Worm (Caenorhabditis elegans) whole organism, young adult: ENCODE data around the gene F07C6.3.
A peak's percentile ranks its signal among the peaks of the same experiment; 100 is the strongest.

Experiments used
- F52B5.7 ChIP-seq: sonication (generic microtip); optimal IDR thresholded peaks from 2 replicates; lab custom pipeline; 2016; ENCODE audit warnings: mild to moderate bottlenecking, missing genetic modification characterization, missing compliant biosample characterization
- F55B11.4 ChIP-seq: sonication (generic microtip); optimal IDR thresholded peaks from 2 replicates; lab custom pipeline; 2016; ENCODE audit warnings: missing compliant biosample characterization, missing genetic modification characterization, borderline replicate concordance; ENCODE audit not compliant: insufficient read depth
- F57A8.1 ChIP-seq: fragments of 200-800 bp; sonication (Bioruptor generic); optimal IDR thresholded peaks from 2 replicates; lab custom pipeline; 2018; ENCODE audit warnings: mild to moderate bottlenecking, missing genetic modification characterization, moderate library complexity, missing compliant biosample characterization
- Y53F4B.3 ChIP-seq: fragments of 200-800 bp; sonication (Bioruptor generic); IDR thresholded peaks from 2 replicates; pipeline ENCODE4 v1.3.6; 2022; ENCODE audit warnings: missing genetic modification reagents, missing genetic modification characterization, missing compliant biosample characterization
- ZK185.1 ChIP-seq: sonication (generic microtip); optimal IDR thresholded peaks from 2 replicates; lab custom pipeline; 2016; ENCODE audit warnings: mild to moderate bottlenecking, missing genetic modification characterization, missing compliant biosample characterization; ENCODE audit not compliant: poor library complexity, severe bottlenecking
- ama-1 ChIP-seq, 3 experiments: fragments of 150-350 bp in 1 of 3; sonication (generic microtip) in 2 of 3; optimal IDR thresholded peaks; 2 replicates each; lab custom pipeline; 2014 to 2018; ENCODE audit warnings: missing biosample characterization in 2 of 3, missing genetic modification characterization in 2 of 3, missing genetic modification reagents in 2 of 3
- attf-6 ChIP-seq: fragments of 200-800 bp; sonication (Bioruptor generic); IDR thresholded peaks from 2 replicates; pipeline ENCODE4 v1.3.6; 2022; ENCODE audit warnings: missing genetic modification reagents, missing genetic modification characterization, missing compliant biosample characterization
- ceh-27 ChIP-seq: fragments of 200-800 bp; sonication (Bioruptor generic); optimal IDR thresholded peaks from 2 replicates; lab custom pipeline; 2018; ENCODE audit warnings: mild to moderate bottlenecking, missing genetic modification characterization, moderate library complexity, missing compliant biosample characterization
- ceh-40 ChIP-seq: fragments of 200-800 bp; sonication (Bioruptor generic); IDR thresholded peaks from 2 replicates; pipeline ENCODE4 v1.3.6; 2022; ENCODE audit warnings: missing genetic modification characterization, missing compliant biosample characterization
- ceh-79 ChIP-seq: sonication (generic microtip); optimal IDR thresholded peaks from 2 replicates; lab custom pipeline; 2017; ENCODE audit warnings: mild to moderate bottlenecking, missing genetic modification characterization, missing compliant biosample characterization
- chd-7 ChIP-seq: sonication (generic microtip); optimal IDR thresholded peaks from 2 replicates; lab custom pipeline; 2016; ENCODE audit warnings: mild to moderate bottlenecking, missing genetic modification characterization, moderate library complexity, missing compliant biosample characterization
- dpl-1 ChIP-seq: fragments of 150-350 bp; optimal IDR thresholded peaks from 2 replicates; lab custom pipeline; 2014; ENCODE audit warnings: missing biosample characterization, missing genetic modification reagents, missing genetic modification characterization
- egl-18 ChIP-seq: fragments of 200-800 bp; sonication (Bioruptor generic); IDR thresholded peaks from 2 replicates; pipeline ENCODE4 v1.3.6; 2022; ENCODE audit warnings: missing genetic modification reagents, missing genetic modification characterization, missing compliant biosample characterization
- egl-44 ChIP-seq: fragments of 200-800 bp; sonication (Bioruptor generic); IDR thresholded peaks from 2 replicates; pipeline ENCODE4 v1.3.6; 2022; ENCODE audit warnings: missing genetic modification reagents, missing genetic modification characterization, missing compliant biosample characterization
- ekl-4 ChIP-seq: fragments of 200-800 bp; sonication (Bioruptor generic); IDR thresholded peaks from 2 replicates; pipeline ENCODE4 v1.3.6; 2022; ENCODE audit warnings: missing genetic modification reagents, missing genetic modification characterization, missing compliant biosample characterization
- ets-4 ChIP-seq: fragments of 200-800 bp; sonication (Bioruptor generic); optimal IDR thresholded peaks from 2 replicates; lab custom pipeline; 2018; ENCODE audit warnings: mild to moderate bottlenecking, missing genetic modification characterization, missing compliant biosample characterization
- gei-17 ChIP-seq: fragments of 200-800 bp; sonication (Bioruptor generic); optimal IDR thresholded peaks from 2 replicates; lab custom pipeline; 2018; ENCODE audit warnings: mild to moderate bottlenecking, missing genetic modification characterization, missing compliant biosample characterization
- him-1 ChIP-seq: sonication (generic microtip); optimal IDR thresholded peaks from 2 replicates; lab custom pipeline; 2016; ENCODE audit warnings: missing genotype, missing genetic modification reagents, missing genetic modification characterization, missing compliant biosample characterization
- hmg-20 ChIP-seq: fragments of 200-800 bp; sonication (Bioruptor generic); IDR thresholded peaks from 2 replicates; pipeline ENCODE4 v1.3.6; 2022; ENCODE audit warnings: missing genetic modification reagents, missing genetic modification characterization, missing compliant biosample characterization
- hrde-1 ChIP-seq: sonication (generic microtip); optimal IDR thresholded peaks from 2 replicates; lab custom pipeline; 2016; ENCODE audit warnings: missing genetic modification characterization, mild to moderate bottlenecking, missing compliant biosample characterization, moderate library complexity, missing genotype, missing genetic modification reagents, borderline replicate concordance
- lag-1 ChIP-seq: fragments of 200-800 bp; sonication (Bioruptor generic); IDR thresholded peaks from 2 replicates; pipeline ENCODE4 v1.3.6; 2022; ENCODE audit warnings: missing genetic modification reagents, missing genetic modification characterization, missing compliant biosample characterization
- let-607 ChIP-seq, 2 experiments: fragments of 200-800 bp in 1 of 2; sonication (Bioruptor generic) in 1 of 2; sonication (generic microtip) in 1 of 2; optimal IDR thresholded peaks; 2 replicates each; lab custom pipeline; 2016 to 2018; ENCODE audit warnings: mild to moderate bottlenecking in 2 of 2, missing compliant biosample characterization in 2 of 2, missing genetic modification characterization in 2 of 2, moderate library complexity in 2 of 2, missing genotype in 1 of 2
- lin-26 ChIP-seq: fragments of 200-800 bp; sonication (Bioruptor generic); IDR thresholded peaks from 2 replicates; pipeline ENCODE4 v1.3.6; 2022; ENCODE audit warnings: missing genetic modification reagents, missing genetic modification characterization, missing compliant biosample characterization
- lir-1 ChIP-seq: fragments of 200-800 bp; sonication (Bioruptor generic); conservative IDR thresholded peaks from 2 replicates; pipeline ENCODE4 v1.3.6; 2022; ENCODE audit warnings: missing genetic modification reagents, missing genetic modification characterization, missing compliant biosample characterization
- mes-4 ChIP-seq: sonication (generic microtip); optimal IDR thresholded peaks from 2 replicates; lab custom pipeline; 2016; ENCODE audit warnings: missing genotype, missing genetic modification characterization, missing compliant biosample characterization
- nfyb-1 ChIP-seq: fragments of 200-800 bp; sonication (Bioruptor generic); IDR thresholded peaks from 2 replicates; pipeline ENCODE4 v1.3.6; 2022; ENCODE audit warnings: missing genetic modification reagents, missing genetic modification characterization, missing compliant biosample characterization
- nhr-179 ChIP-seq: sonication (generic microtip); optimal IDR thresholded peaks from 2 replicates; lab custom pipeline; 2016; ENCODE audit warnings: mild to moderate bottlenecking, missing genetic modification characterization, missing compliant biosample characterization
- nhr-27 ChIP-seq: fragments of 200-800 bp; sonication (Bioruptor generic); optimal IDR thresholded peaks from 2 replicates; lab custom pipeline; 2018; ENCODE audit warnings: mild to moderate bottlenecking, missing genetic modification characterization, moderate library complexity, missing compliant biosample characterization
- pha-4 ChIP-seq: fragments of 150-350 bp; sonication (generic microtip); optimal IDR thresholded peaks from 2 replicates; lab custom pipeline; 2014; ENCODE audit warnings: missing biosample characterization, missing genetic modification reagents, missing genetic modification characterization
- repo-1 ChIP-seq: sonication (generic microtip); optimal IDR thresholded peaks from 2 replicates; lab custom pipeline; 2017; ENCODE audit warnings: mild to moderate bottlenecking, missing genetic modification characterization, missing compliant biosample characterization
- snpc-1.3 ChIP-seq: sonication (generic microtip); optimal IDR thresholded peaks from 2 replicates; lab custom pipeline; 2017; ENCODE audit warnings: missing genetic modification characterization, mild to moderate bottlenecking, missing compliant biosample characterization, antibody characterized with exemption, moderate library complexity, missing genotype, missing genetic modification reagents; ENCODE audit not compliant: insufficient read depth
- snpc-3.4 ChIP-seq: sonication (generic microtip); optimal IDR thresholded peaks from 2 replicates; lab custom pipeline; 2017; ENCODE audit warnings: missing genetic modification characterization, mild to moderate bottlenecking, missing compliant biosample characterization, antibody characterized with exemption, moderate library complexity, missing genotype, missing genetic modification reagents
- somi-1 ChIP-seq: fragments of 200-800 bp; sonication (Bioruptor generic); optimal IDR thresholded peaks from 2 replicates; lab custom pipeline; 2018; ENCODE audit warnings: mild to moderate bottlenecking, missing genetic modification characterization, missing compliant biosample characterization
- sptf-2 ChIP-seq: fragments of 200-800 bp; sonication (Bioruptor generic); optimal IDR thresholded peaks from 2 replicates; lab custom pipeline; 2018; ENCODE audit warnings: mild to moderate bottlenecking, missing genetic modification characterization, missing compliant biosample characterization
- xnd-1 ChIP-seq: sonication (generic microtip); optimal IDR thresholded peaks from 2 replicates; lab custom pipeline; 2016; ENCODE audit warnings: missing genotype, missing genetic modification reagents, missing genetic modification characterization, missing compliant biosample characterization

Gene F07C6.3

ce11 chrIV:12746284-12746683, 42.8 kb upstream of the F07C6.3 start, which contains the start of gene inx-6:
Gene inx-6 (plus strand): TSS chrIV:12746584.
- TF ChIP-seq attf-6 (GFP tag; lab: Robert Waterston, UW) (no peak), xnd-1 (tag; lab: Kevin White, UChicago) (no peak), nhr-27 (tag; lab: Kevin White, UChicago) (no peak), F52B5.7 (no peak), Y53F4B.3 (GFP tag; lab: Robert Waterston, UW) (no peak), let-607 (tag; optimal IDR thresholded peaks at IDR 0.05; lab: Kevin White, UChicago) (no peak), hmg-20 (no peak), gei-17 (no peak), lir-1 (GFP tag; lab: Robert Waterston, UW) (no peak), sptf-2 (GFP tag; lab: Kevin White, UChicago) (no peak), F55B11.4 (tag; lab: Kevin White, UChicago) (no peak), ekl-4 (GFP tag; lab: Robert Waterston, UW) (no peak), lag-1 (no peak), ets-4 (GFP tag; lab: Kevin White, UChicago) (no peak), egl-18 (GFP tag; lab: Robert Waterston, UW) (no peak), egl-44 (GFP tag; lab: Robert Waterston, UW) (no peak), him-1 (tag; lab: Kevin White, UChicago) (no peak), ZK185.1 (tag; lab: Kevin White, UChicago) (no peak), lin-26 (GFP tag; lab: Robert Waterston, UW) (no peak), repo-1 (no peak)

ce11 chrIV:12748760-12749159, 40.3 kb upstream of the F07C6.3 start:
- TF ChIP-seq snpc-3.4: no peak
- no peak for TF ChIP-seq mes-4 (tag; lab: Kevin White, UChicago)
- no peak for TF ChIP-seq ceh-79
- TF ChIP-seq chd-7: no peak
- TF ChIP-seq dpl-1 (GFP tag; lab: Kevin White, UChicago): no peak
- TF ChIP-seq nhr-179: no peak
- no peak for TF ChIP-seq snpc-1.3 (tag; lab: Kevin White, UChicago)
- TF ChIP-seq hrde-1 (tag; lab: Kevin White, UChicago): no peak
- TF ChIP-seq pha-4 (tag; lab: Kevin White, UChicago): no peak
- TF ChIP-seq hmg-20: no peak
- TF ChIP-seq ceh-27 (GFP tag; lab: Kevin White, UChicago): no peak
- TF ChIP-seq somi-1: no peak

DNA sequence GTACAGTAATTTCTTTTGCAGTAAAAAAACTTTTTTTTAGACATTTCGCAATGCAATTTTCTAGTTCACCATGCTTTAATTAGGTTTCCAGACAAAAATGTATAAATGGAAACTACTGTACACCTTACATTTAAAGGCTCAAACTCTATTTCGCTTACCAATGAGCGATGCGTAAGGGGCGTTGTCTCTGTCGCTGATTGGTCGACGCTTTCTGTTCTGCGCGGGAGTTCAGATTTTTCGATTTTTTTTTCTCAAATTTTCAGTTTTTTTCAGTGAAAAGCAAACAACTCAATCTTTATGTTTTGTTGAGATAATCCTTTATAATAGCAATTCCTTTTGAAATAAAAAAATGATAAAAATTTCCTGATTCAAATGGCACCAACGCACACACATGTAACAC, 34.9 kb upstream of the F07C6.3 start:
- TF ChIP-seq ama-1 (optimal IDR thresholded peaks at IDR 0.05; lab: Kevin White, UChicago): no peak
- peak in 1 of 2 experiments; percentile 38 for TF ChIP-seq ama-1 (GFP tag; optimal IDR thresholded peaks at IDR 0.05; lab: Kevin White, UChicago)
- TF ChIP-seq ceh-40: no peak
- TF ChIP-seq F57A8.1 (GFP tag; lab: Kevin White, UChicago): no peak
- peak; percentile 82 for TF ChIP-seq nfyb-1 (GFP tag; lab: Robert Waterston, UW)
- TF ChIP-seq ceh-27 (GFP tag; lab: Kevin White, UChicago): no peak
- TF ChIP-seq lag-1: no peak
